Worm (Caenorhabditis elegans) whole organism, L4 larva: ENCODE data around the gene lips-10.
"Not testable (repeated sequence)": the region's sequence is repeated elsewhere in the genome, so short reads cannot be mapped to it uniquely, and the experiment has no call there.

Experiments used
- Y5F2A.4 ChIP-seq: fragments of 200-800 bp; sonication (Bioruptor generic); optimal IDR thresholded peaks from 2 replicates; lab custom pipeline; 2018; ENCODE audit warnings: mild to moderate bottlenecking, missing genetic modification characterization, missing compliant biosample characterization
- dpl-1 ChIP-seq: fragments of 150-350 bp; optimal IDR thresholded peaks from 2 replicates; lab custom pipeline; 2014; ENCODE audit warnings: missing biosample characterization, missing genetic modification reagents, missing genetic modification characterization
- egl-43 ChIP-seq: fragments of 200-800 bp; sonication (Bioruptor generic); IDR thresholded peaks from 2 replicates; pipeline ENCODE4 v1.3.6; 2022; ENCODE audit warnings: missing genetic modification reagents, missing genetic modification characterization, missing compliant biosample characterization
- lin-13 ChIP-seq: fragments of 150-350 bp; optimal IDR thresholded peaks from 2 replicates; lab custom pipeline; 2014; ENCODE audit warnings: missing biosample characterization, missing genetic modification reagents, missing genetic modification characterization
- lin-38 ChIP-seq: fragments of 200-800 bp; sonication (Bioruptor generic); IDR thresholded peaks from 2 replicates; pipeline ENCODE4 v1.3.6; 2022; ENCODE audit warnings: missing genetic modification reagents, missing genetic modification characterization, missing compliant biosample characterization
- nhr-111 ChIP-seq: fragments of 200-800 bp; sonication (Bioruptor generic); optimal IDR thresholded peaks from 2 replicates; lab custom pipeline; 2018; ENCODE audit warnings: mild to moderate bottlenecking, missing genetic modification characterization, missing compliant biosample characterization
- nhr-237 ChIP-seq: sonication (generic microtip); optimal IDR thresholded peaks from 2 replicates; lab custom pipeline; 2017; ENCODE audit warnings: missing biosample characterization, missing genetic modification characterization
- ztf-7 ChIP-seq: fragments of 150-350 bp; optimal IDR thresholded peaks from 2 replicates; lab custom pipeline; 2014; ENCODE audit warnings: missing biosample characterization, missing genetic modification characterization

ce11 chrII:8459832-8460566 lies 21.0 kb downstream of the lips-10 start:
- not testable (repeated sequence) for TF ChIP-seq ztf-7; Y5F2A.4; lin-13; dpl-1 (GFP tag; lab: Kevin White, UChicago); egl-43; lin-38 (GFP tag; lab: Robert Waterston, UW); nhr-111 (GFP tag; lab: Kevin White, UChicago); nhr-237
